Worm (Caenorhabditis elegans) whole organism, mixed stage, embryonic: ENCODE measurements around the gene F26F2.8.

Experiments
- blmp-1 ChIP-seq: fragments of 150-350 bp; optimal IDR thresholded peaks from 2 replicates; lab custom pipeline; 2014; ENCODE audit warnings: missing biosample characterization, missing genetic modification characterization
- ceh-83 ChIP-seq: fragments of 200-800 bp; sonication (Bioruptor generic); optimal IDR thresholded peaks from 2 replicates; lab custom pipeline; 2018; ENCODE audit warnings: mild to moderate bottlenecking, missing genetic modification characterization, missing compliant biosample characterization
- ces-1 ChIP-seq: fragments of 150-350 bp; optimal IDR thresholded peaks from 2 replicates; lab custom pipeline; 2014; ENCODE audit warnings: missing biosample characterization, missing genetic modification reagents, missing genetic modification characterization
- drap-1 ChIP-seq: fragments of 200-800 bp; sonication (Bioruptor generic); optimal IDR thresholded peaks from 3 replicates; lab custom pipeline; 2018; ENCODE audit warnings: mild to moderate bottlenecking, missing genetic modification characterization, missing compliant biosample characterization
- elt-3 ChIP-seq: fragments of 150-350 bp; optimal IDR thresholded peaks from 2 replicates; lab custom pipeline; 2014; ENCODE audit warnings: missing biosample characterization, missing genetic modification characterization
- ham-2 ChIP-seq: fragments of 200-800 bp; sonication (Bioruptor generic); optimal IDR thresholded peaks from 2 replicates; lab custom pipeline; 2018; ENCODE audit warnings: mild to moderate bottlenecking, missing genetic modification characterization, missing compliant biosample characterization
- mep-1 ChIP-seq: fragments of 150-350 bp; optimal IDR thresholded peaks from 2 replicates; lab custom pipeline; 2017; ENCODE audit warnings: missing biosample characterization, missing genetic modification reagents, missing genetic modification characterization, inconsistent platforms
- nhr-28 ChIP-seq: fragments of 150-350 bp; optimal IDR thresholded peaks from 2 replicates; lab custom pipeline; 2014; ENCODE audit warnings: missing biosample characterization, missing genetic modification characterization
- nhr-76 ChIP-seq: sonication (generic microtip); optimal IDR thresholded peaks from 2 replicates; lab custom pipeline; 2017; ENCODE audit warnings: missing biosample characterization, missing genetic modification characterization
- pha-4 ChIP-seq: fragments of 150-350 bp; optimal IDR thresholded peaks from 2 replicates; lab custom pipeline; 2018; ENCODE audit warnings: missing biosample characterization, missing genetic modification reagents, missing genetic modification characterization
- sptf-1 ChIP-seq: sonication (generic microtip); optimal IDR thresholded peaks from 2 replicates; lab custom pipeline; 2017; ENCODE audit warnings: mild to moderate bottlenecking, missing genetic modification characterization, moderate library complexity, missing compliant biosample characterization
- unc-39 ChIP-seq: fragments of 150-350 bp; optimal IDR thresholded peaks from 2 replicates; lab custom pipeline; 2014; ENCODE audit warnings: missing biosample characterization, missing genetic modification characterization
- unc-62 ChIP-seq: fragments of 150-350 bp; optimal IDR thresholded peaks from 2 replicates; lab custom pipeline; 2014; ENCODE audit warnings: missing biosample characterization, missing genetic modification reagents, missing genetic modification characterization
- ztf-11 ChIP-seq: fragments of 150-350 bp; optimal IDR thresholded peaks from 2 replicates; lab custom pipeline; 2014; ENCODE audit warnings: missing biosample characterization, missing genetic modification characterization

DNA sequence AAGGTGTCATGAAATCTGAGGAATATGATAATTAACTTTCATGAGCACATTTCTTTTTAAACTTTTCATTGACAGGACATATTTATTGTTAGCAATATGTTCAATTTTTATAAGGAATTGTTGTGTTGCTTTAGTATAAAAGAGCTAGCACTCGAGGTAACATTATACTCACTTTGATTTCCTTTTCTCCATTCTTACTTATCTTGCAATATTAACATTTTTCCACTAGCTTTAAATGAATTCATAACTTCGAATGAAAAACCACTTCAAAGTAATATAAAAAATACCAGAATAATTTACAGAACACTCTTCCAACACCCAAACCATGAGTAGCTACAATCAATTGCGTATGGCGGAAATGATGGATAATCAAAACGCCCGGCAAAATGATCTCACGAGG lies 6.0 kb upstream of the F26F2.8 start, which contains the start of gene F26F2.5:
- no peak for TF ChIP-seq pha-4 (tag; lab: Kevin White, UChicago)
- TF ChIP-seq nhr-76 (tag; lab: Kevin White, UChicago), result no peak
- no peak for TF ChIP-seq ztf-11
- TF ChIP-seq nhr-28 (tag; lab: Kevin White, UChicago), result no peak
- TF ChIP-seq unc-39 (tag; lab: Kevin White, UChicago), result no peak
- TF ChIP-seq ces-1, result no peak
- no peak for TF ChIP-seq ham-2 (GFP tag; lab: Kevin White, UChicago)
- no peak for TF ChIP-seq sptf-1
- TF ChIP-seq blmp-1 (tag; lab: Kevin White, UChicago), result no peak
- no peak for TF ChIP-seq mep-1 (tag; lab: Kevin White, UChicago)
- TF ChIP-seq drap-1 (GFP tag; lab: Kevin White, UChicago), result no peak
- TF ChIP-seq unc-62 (GFP tag; lab: Kevin White, UChicago), result no peak
- TF ChIP-seq elt-3, result no peak
- TF ChIP-seq ceh-83 (GFP tag; lab: Kevin White, UChicago), result no peak
